Fruit fly (Drosophila melanogaster): ENCODE measurements around the gene Cds.

Gene Cds

DNA sequence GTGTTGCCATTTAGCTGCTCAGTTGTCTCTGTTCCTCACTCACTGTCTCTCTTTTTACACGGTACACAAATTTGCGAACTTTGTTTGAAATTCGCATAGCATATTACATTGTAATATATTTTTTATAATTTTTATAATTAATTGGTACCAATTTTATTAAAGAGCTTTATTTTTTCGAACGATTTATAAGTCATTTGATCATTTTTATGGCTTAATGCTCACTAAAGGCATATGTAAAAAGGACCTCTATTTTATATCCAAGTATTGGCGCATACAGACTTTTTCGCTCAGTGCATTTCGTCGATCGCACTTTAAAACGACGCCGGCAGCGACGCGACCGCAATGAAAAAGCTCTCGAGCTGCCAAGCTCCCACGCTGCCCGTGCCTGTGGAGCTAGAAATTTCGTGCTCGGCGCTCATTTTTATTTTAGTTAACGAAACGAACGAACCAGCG lies 31.4 kb upstream of the Cds start (continued):
- peak; percentile 67 for TF ChIP-seq CG17912 (GFP tag; optimal IDR thresholded peaks at IDR 0.05)
- TF ChIP-seq lola (GFP tag; optimal IDR thresholded peaks at IDR 0.05) = no peak
- peak; percentile 91 for TF ChIP-seq CG2712 (tag; optimal IDR thresholded peaks at IDR 0.05)
- peak; percentile 95 for TF ChIP-seq CG12391 (tag; optimal IDR thresholded peaks at IDR 0.05)
- TF ChIP-seq dati (GFP tag; IDR thresholded peaks at IDR 0.05) = no peak
- TF ChIP-seq CG14667 (GFP tag; IDR thresholded peaks at IDR 0.05) = peak; percentile 88
- peak; percentile 73 for TF ChIP-seq CG12769 (tag; optimal IDR thresholded peaks at IDR 0.05)
- no peak for TF ChIP-seq zen2 (GFP tag; IDR thresholded peaks at IDR 0.05; ENCODE audit: partially characterized antibody)
- TF ChIP-seq ara (GFP tag; IDR thresholded peaks at IDR 0.05) = peak; percentile 69
- TF ChIP-seq CG1233 (GFP tag; optimal IDR thresholded peaks at IDR 0.05) = peak; percentile 90
- TF ChIP-seq CG7745 (tag; optimal IDR thresholded peaks at IDR 0.05) = no peak
- peak; percentile 92 for TF ChIP-seq CG6175 (GFP tag; IDR thresholded peaks at IDR 0.05)
- peak; percentile 53 for TF ChIP-seq lbe (GFP tag; optimal IDR thresholded peaks at IDR 0.05)
- peak; percentile 79 for TF ChIP-seq CG7928 (GFP tag; optimal IDR thresholded peaks at IDR 0.05)
- peak; percentile 87 for TF ChIP-seq HLH54F (GFP tag; optimal IDR thresholded peaks at IDR 0.05)
- peak; percentile 80 for TF ChIP-seq CG3407 (GFP tag; optimal IDR thresholded peaks at IDR 0.05)
- no peak for TF ChIP-seq CG15479 (GFP tag; optimal IDR thresholded peaks at IDR 0.05)
- no peak for TF ChIP-seq NC2α (GFP tag; optimal IDR thresholded peaks at IDR 0.05)
- peak; percentile 69 for TF ChIP-seq CG8281 (tag; optimal IDR thresholded peaks at IDR 0.05)
- TF ChIP-seq E2f2 (GFP tag; IDR thresholded peaks at IDR 0.05) = peak; percentile 79
- TF ChIP-seq CG1647 (GFP tag; optimal IDR thresholded peaks at IDR 0.05) = peak; percentile 81
- no peak for TF ChIP-seq yki (optimal IDR thresholded peaks at IDR 0.05)
- peak; percentile 91 for TF ChIP-seq CG6854 (GFP tag; optimal IDR thresholded peaks at IDR 0.05)
- TF ChIP-seq CG14860 (GFP tag; IDR thresholded peaks at IDR 0.05; ENCODE audit: partially characterized antibody) = no peak
- peak; percentile 79 for TF ChIP-seq peb (GFP tag; IDR thresholded peaks at IDR 0.05)
- peak; percentile 95 for TF ChIP-seq CG11456 (GFP tag; IDR thresholded peaks at IDR 0.05)
- no peak for TF ChIP-seq Hr39 (optimal IDR thresholded peaks at IDR 0.05)
- peak; percentile 87 for TF ChIP-seq Dip3 (GFP tag; optimal IDR thresholded peaks at IDR 0.05)
- TF ChIP-seq Kr (GFP tag; optimal IDR thresholded peaks at IDR 0.05) = no peak
- TF ChIP-seq Dref (GFP tag; IDR thresholded peaks at IDR 0.05) = no peak
- peak; percentile 87 for TF ChIP-seq zfh2 (GFP tag; optimal IDR thresholded peaks at IDR 0.05)
- TF ChIP-seq stwl (tag; optimal IDR thresholded peaks at IDR 0.05) = no peak
- TF ChIP-seq CG10654 (GFP tag; optimal IDR thresholded peaks at IDR 0.05) = peak; percentile 90
- TF ChIP-seq Ssrp (tag; optimal IDR thresholded peaks at IDR 0.05) = peak; percentile 88
- TF ChIP-seq klu (GFP tag; IDR thresholded peaks at IDR 0.05) = peak; percentile 96
- TF ChIP-seq nmo (GFP tag; optimal IDR thresholded peaks at IDR 0.05) = peak; percentile 93
- TF ChIP-seq HmgD (GFP tag; optimal IDR thresholded peaks at IDR 0.05) = peak; percentile 29
- TF ChIP-seq ssp (GFP tag; IDR thresholded peaks at IDR 0.05) = peak; percentile 84
- TF ChIP-seq CG31441 (GFP tag; IDR thresholded peaks at IDR 0.05) = peak; percentile 92
- peak; percentile 82 for TF ChIP-seq CG4820 (GFP tag; optimal IDR thresholded peaks at IDR 0.05)
- peak; percentile 97 for TF ChIP-seq CG7839 (tag; optimal IDR thresholded peaks at IDR 0.05)
- TF ChIP-seq ase (GFP tag; IDR thresholded peaks at IDR 0.05) = peak; percentile 88
- peak; percentile 83 for TF ChIP-seq CG18011 (GFP tag; optimal IDR thresholded peaks at IDR 0.05)
- no peak for TF ChIP-seq CG1832 (GFP tag; optimal IDR thresholded peaks at IDR 0.05)
- TF ChIP-seq Mes4 (GFP tag; optimal IDR thresholded peaks at IDR 0.05) = no peak
- TF ChIP-seq CG11560 (tag; IDR thresholded peaks at IDR 0.05) = peak; percentile 89
- peak; percentile 55 for TF ChIP-seq dm (GFP tag; optimal IDR thresholded peaks at IDR 0.05)
- TF ChIP-seq CG17361 (GFP tag; IDR thresholded peaks at IDR 0.05) = peak; percentile 96
- peak; percentile 82 for TF ChIP-seq bowl (GFP tag; IDR thresholded peaks at IDR 0.05)
- no peak for TF ChIP-seq Opbp (GFP tag; IDR thresholded peaks at IDR 0.05; ENCODE audit: partially characterized antibody)
- TF ChIP-seq Dbx (GFP tag; IDR thresholded peaks at IDR 0.05) = peak; percentile 98
- peak; percentile 33 for TF ChIP-seq grn (GFP tag; optimal IDR thresholded peaks at IDR 0.05)
